Worm (Caenorhabditis elegans) whole organism, L4 larva: ENCODE measurements around the gene F15B9.6.
A peak's percentile ranks its signal among the peaks of the same experiment; 100 is the strongest.

Experiments used
- D1046.2 ChIP-seq: fragments of 200-800 bp; sonication (Bioruptor generic); IDR thresholded peaks from 2 replicates; pipeline ENCODE4 v1.3.6; 2022; ENCODE audit warnings: missing genetic modification characterization, missing compliant biosample characterization
- F37D6.2 ChIP-seq: sonication (generic microtip); optimal IDR thresholded peaks from 2 replicates; lab custom pipeline; 2016; ENCODE audit warnings: mild to moderate bottlenecking, missing genetic modification characterization, missing compliant biosample characterization
- F44E2.7 ChIP-seq: fragments of 200-800 bp; sonication (Bioruptor generic); IDR thresholded peaks from 2 replicates; pipeline ENCODE4 v2.1.2; 2022; ENCODE audit warnings: missing genetic modification characterization, missing compliant biosample characterization
- Y48G9A.11 ChIP-seq: fragments of 200-800 bp; sonication (Bioruptor generic); IDR thresholded peaks from 2 replicates; pipeline ENCODE4 v1.3.6; 2022; ENCODE audit warnings: missing genetic modification reagents, missing genetic modification characterization, missing compliant biosample characterization
- Y5F2A.4 ChIP-seq: fragments of 200-800 bp; sonication (Bioruptor generic); optimal IDR thresholded peaks from 2 replicates; lab custom pipeline; 2018; ENCODE audit warnings: mild to moderate bottlenecking, missing genetic modification characterization, missing compliant biosample characterization
- ZK337.2 ChIP-seq: fragments of 200-800 bp; sonication (Bioruptor generic); IDR thresholded peaks from 2 replicates; pipeline ENCODE4 v1.3.6; 2022; ENCODE audit warnings: missing genetic modification reagents, missing genetic modification characterization, missing compliant biosample characterization
- aha-1 ChIP-seq: fragments of 150-350 bp; peaks from one replicate; lab custom pipeline; 2014; ENCODE audit warnings: missing biosample characterization, missing genetic modification characterization
- aly-2 ChIP-seq: sonication (generic microtip); optimal IDR thresholded peaks from 2 replicates; lab custom pipeline; 2018; ENCODE audit warnings: missing biosample characterization, missing genetic modification characterization
- ama-1 ChIP-seq: fragments of 150-350 bp; optimal IDR thresholded peaks from 2 replicates; lab custom pipeline; 2014; ENCODE audit warnings: inconsistent platforms, mixed read lengths
- arid-1 ChIP-seq: fragments of 200-800 bp; sonication (Bioruptor generic); conservative IDR thresholded peaks from 2 replicates; pipeline ENCODE4 v1.3.6; 2022; ENCODE audit warnings: missing genetic modification reagents, missing genetic modification characterization, missing compliant biosample characterization
- ceh-44 ChIP-seq: fragments of 200-800 bp; sonication (Bioruptor generic); IDR thresholded peaks from 2 replicates; pipeline ENCODE4 v1.3.6; 2022; ENCODE audit warnings: missing genetic modification reagents, missing genetic modification characterization, missing compliant biosample characterization
- ceh-82 ChIP-seq: sonication (generic microtip); optimal IDR thresholded peaks from 2 replicates; lab custom pipeline; 2017; ENCODE audit warnings: missing biosample characterization, missing genetic modification characterization
- daf-12 ChIP-seq: fragments of 150-350 bp; optimal IDR thresholded peaks from 2 replicates; lab custom pipeline; 2014; ENCODE audit warnings: missing biosample characterization, missing genetic modification reagents, missing genetic modification characterization
- daf-16 ChIP-seq, 3 experiments: sonication (generic microtip); optimal IDR thresholded peaks; 2 replicates each; lab custom pipeline; 2016 to 2017; ENCODE audit warnings: missing genetic modification characterization in 3 of 3, missing genetic modification reagents in 3 of 3, mild to moderate bottlenecking in 2 of 3, missing compliant biosample characterization in 2 of 3, missing biosample characterization in 1 of 3, moderate library complexity in 1 of 3
- daf-19 ChIP-seq: fragments of 200-800 bp; sonication (Bioruptor generic); conservative IDR thresholded peaks from 2 replicates; pipeline ENCODE4 v1.3.6; 2022; ENCODE audit warnings: missing genetic modification characterization, missing compliant biosample characterization
- daf-8 ChIP-seq: fragments of 200-800 bp; sonication (Bioruptor generic); IDR thresholded peaks from 2 replicates; pipeline ENCODE4 v1.3.6; 2022; ENCODE audit warnings: missing genetic modification characterization, missing compliant biosample characterization
- dpl-1 ChIP-seq: fragments of 150-350 bp; optimal IDR thresholded peaks from 2 replicates; lab custom pipeline; 2014; ENCODE audit warnings: missing biosample characterization, missing genetic modification reagents, missing genetic modification characterization
- dve-1 ChIP-seq: sonication (generic microtip); optimal IDR thresholded peaks from 2 replicates; lab custom pipeline; 2017; ENCODE audit warnings: antibody characterized with exemption, mild to moderate bottlenecking, missing genetic modification characterization, missing compliant biosample characterization; ENCODE audit not compliant: insufficient read depth
- egl-27 ChIP-seq: sonication (generic microtip); optimal IDR thresholded peaks from 3 replicates; lab custom pipeline; 2017; ENCODE audit warnings: missing biosample characterization, missing genetic modification reagents, missing genetic modification characterization
- hlh-11 ChIP-seq: fragments of 200-800 bp; sonication (Bioruptor generic); optimal IDR thresholded peaks from 2 replicates; lab custom pipeline; 2018; ENCODE audit warnings: mild to moderate bottlenecking, missing genetic modification characterization, missing compliant biosample characterization
- hlh-30 ChIP-seq: sonication (generic microtip); optimal IDR thresholded peaks from 2 replicates; lab custom pipeline; 2017; ENCODE audit warnings: antibody characterized with exemption, mild to moderate bottlenecking, missing genetic modification characterization, missing compliant biosample characterization; ENCODE audit not compliant: insufficient read depth
- hmg-1.1 ChIP-seq: fragments of 200-800 bp; sonication (Bioruptor generic); IDR thresholded peaks from 2 replicates; pipeline ENCODE4 v1.3.6; 2022; ENCODE audit warnings: missing genetic modification reagents, missing genetic modification characterization, missing compliant biosample characterization
- jun-1 ChIP-seq: fragments of 150-350 bp; optimal IDR thresholded peaks from 2 replicates; lab custom pipeline; 2014; ENCODE audit warnings: missing biosample characterization, missing genetic modification reagents, missing genetic modification characterization
- lin-13 ChIP-seq: fragments of 150-350 bp; optimal IDR thresholded peaks from 2 replicates; lab custom pipeline; 2014; ENCODE audit warnings: missing biosample characterization, missing genetic modification reagents, missing genetic modification characterization
- lin-15B ChIP-seq: fragments of 150-350 bp; sonication (generic microtip); optimal IDR thresholded peaks from 3 replicates; lab custom pipeline; 2014; ENCODE audit warnings: missing biosample characterization, missing genetic modification characterization
- lin-38 ChIP-seq: fragments of 200-800 bp; sonication (Bioruptor generic); IDR thresholded peaks from 2 replicates; pipeline ENCODE4 v1.3.6; 2022; ENCODE audit warnings: missing genetic modification reagents, missing genetic modification characterization, missing compliant biosample characterization
- mep-1 ChIP-seq: fragments of 150-350 bp; sonication (generic microtip); optimal IDR thresholded peaks from 3 replicates; lab custom pipeline; 2014; ENCODE audit warnings: missing biosample characterization, missing genetic modification characterization
- mes-2 ChIP-seq: sonication (generic microtip); optimal IDR thresholded peaks from 2 replicates; lab custom pipeline; 2016; ENCODE audit warnings: missing genotype, mild to moderate bottlenecking, missing genetic modification characterization, missing compliant biosample characterization; ENCODE audit not compliant: poor library complexity, severe bottlenecking
- mxl-3 ChIP-seq: fragments of 200-800 bp; sonication (Bioruptor generic); optimal IDR thresholded peaks from 2 replicates; lab custom pipeline; 2018; ENCODE audit warnings: mild to moderate bottlenecking, missing genetic modification characterization, missing compliant biosample characterization
- nhr-10 ChIP-seq: fragments of 150-350 bp; optimal IDR thresholded peaks from 2 replicates; lab custom pipeline; 2014; ENCODE audit warnings: missing biosample characterization, missing genetic modification characterization
- nhr-102 ChIP-seq: sonication (generic microtip); optimal IDR thresholded peaks from 2 replicates; lab custom pipeline; 2016; ENCODE audit warnings: mild to moderate bottlenecking, missing genetic modification characterization, moderate library complexity, missing compliant biosample characterization
- nhr-237 ChIP-seq: sonication (generic microtip); optimal IDR thresholded peaks from 2 replicates; lab custom pipeline; 2017; ENCODE audit warnings: missing biosample characterization, missing genetic modification characterization
- nhr-28 ChIP-seq: fragments of 150-350 bp; optimal IDR thresholded peaks from 2 replicates; lab custom pipeline; 2014; ENCODE audit warnings: missing biosample characterization, missing genetic modification characterization
- nhr-48 ChIP-seq: sonication (generic microtip); optimal IDR thresholded peaks from 2 replicates; lab custom pipeline; 2016; ENCODE audit warnings: mild to moderate bottlenecking, missing genetic modification characterization, missing compliant biosample characterization
- nhr-6 ChIP-seq: fragments of 150-350 bp; optimal IDR thresholded peaks from 2 replicates; lab custom pipeline; 2014; ENCODE audit warnings: missing biosample characterization, missing genetic modification characterization
- nhr-77 ChIP-seq: fragments of 150-350 bp; optimal IDR thresholded peaks from 2 replicates; lab custom pipeline; 2014; ENCODE audit warnings: missing biosample characterization, missing genetic modification characterization
- pha-4 ChIP-seq, 2 experiments: fragments of 150-350 bp in 1 of 2; fragments of 200-800 bp in 1 of 2; sonication (Bioruptor generic) in 1 of 2; IDR thresholded peaks in 1 of 2; optimal IDR thresholded peaks in 1 of 2; 2 replicates each; pipeline versions ENCODE4 v1.3.6 to Lab custom; 2014 to 2022; ENCODE audit warnings: missing genetic modification characterization in 2 of 2, missing genetic modification reagents in 2 of 2, missing biosample characterization in 1 of 2, missing compliant biosample characterization in 1 of 2
- php-3 ChIP-seq: fragments of 200-800 bp; sonication (Bioruptor generic); IDR thresholded peaks from 2 replicates; pipeline ENCODE4 v1.3.6; 2022; ENCODE audit warnings: missing genetic modification reagents, missing genetic modification characterization, missing compliant biosample characterization
- pqm-1 ChIP-seq: sonication (generic microtip); optimal IDR thresholded peaks from 2 replicates; lab custom pipeline; 2017; ENCODE audit warnings: missing biosample characterization, missing genetic modification characterization
- saeg-2 ChIP-seq: fragments of 200-800 bp; sonication (Bioruptor generic); IDR thresholded peaks from 2 replicates; pipeline ENCODE4 v1.3.6; 2022; ENCODE audit warnings: missing genetic modification reagents, missing genetic modification characterization, missing compliant biosample characterization
- snpc-4 ChIP-seq: fragments of 150-350 bp; optimal IDR thresholded peaks from 2 replicates; lab custom pipeline; 2014; ENCODE audit warnings: missing biosample characterization, missing genetic modification characterization
- spr-1 ChIP-seq: sonication (generic microtip); optimal IDR thresholded peaks from 2 replicates; lab custom pipeline; 2016; ENCODE audit warnings: mild to moderate bottlenecking, missing genetic modification characterization, missing compliant biosample characterization
- tag-97 ChIP-seq: fragments of 200-800 bp; sonication (Bioruptor generic); IDR thresholded peaks from 2 replicates; pipeline ENCODE4 v1.3.6; 2022; ENCODE audit warnings: missing genetic modification characterization, missing compliant biosample characterization
- tra-1 ChIP-seq: fragments of 200-800 bp; sonication (Bioruptor generic); IDR thresholded peaks from 2 replicates; pipeline ENCODE4 v1.3.6; 2022; ENCODE audit warnings: missing genetic modification reagents, missing genetic modification characterization, missing compliant biosample characterization
- unc-39 ChIP-seq: sonication (generic microtip); optimal IDR thresholded peaks from 2 replicates; lab custom pipeline; 2017; ENCODE audit warnings: missing biosample characterization, missing genetic modification characterization
- unc-62 ChIP-seq, 3 experiments: fragments of 150-350 bp in 1 of 3; sonication (generic microtip); optimal IDR thresholded peaks in 2 of 3; peaks in 1 of 3; 1 replicate in 1 of 3; 2 replicates in 2 of 3; lab custom pipeline; 2014 to 2017; ENCODE audit warnings: missing biosample characterization in 3 of 3, missing genetic modification characterization in 3 of 3, missing genetic modification reagents in 3 of 3, missing genotype in 1 of 3
- vab-7 ChIP-seq: fragments of 200-800 bp; sonication (Bioruptor generic); IDR thresholded peaks from 2 replicates; pipeline ENCODE4 v1.3.6; 2022; ENCODE audit warnings: missing genetic modification reagents, missing genetic modification characterization, missing compliant biosample characterization
- zag-1 ChIP-seq: fragments of 150-350 bp; optimal IDR thresholded peaks from 2 replicates; lab custom pipeline; 2014; ENCODE audit warnings: missing biosample characterization, missing genetic modification characterization
- zip-2 ChIP-seq: fragments of 150-350 bp; optimal IDR thresholded peaks from 2 replicates; lab custom pipeline; 2014; ENCODE audit warnings: missing biosample characterization, missing genetic modification characterization

F15B9.6 gene

DNA sequence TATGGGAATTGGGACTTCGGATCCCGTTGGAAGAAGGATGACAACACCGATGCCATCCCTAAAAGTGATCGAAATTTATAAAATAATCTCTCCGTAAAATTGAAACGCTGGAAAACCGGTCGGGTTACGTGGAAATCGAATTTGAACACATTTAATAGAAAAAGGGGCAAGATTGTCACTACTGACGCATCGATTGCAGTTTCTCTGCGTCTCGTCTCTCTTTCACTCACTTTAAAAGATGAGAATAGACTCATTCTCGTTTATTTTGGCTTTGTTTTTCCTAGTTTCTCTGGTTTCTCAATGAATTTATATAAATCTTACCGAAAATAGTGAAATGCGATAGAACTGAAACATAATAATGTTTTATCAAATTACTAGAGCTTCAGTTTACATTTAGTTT, 27.7 kb downstream of the F15B9.6 start, which contains the start of gene scyl-1 (continued):
- TF ChIP-seq unc-39 (tag; lab: Kevin White, UChicago) (no peak), jun-1 (tag; lab: Kevin White, UChicago) (peak; percentile 8), lin-38 (no peak; the same call in 1 of the 2 replicates), F44E2.7 (GFP tag; lab: Robert Waterston, UW) (no peak), ceh-44 (no peak), dpl-1 (GFP tag; lab: Kevin White, UChicago) (peak; percentile 74), aly-2 (tag; lab: Kevin White, UChicago) (no peak), lin-15B (tag; lab: Kevin White, UChicago) (no peak), daf-16 (GFP tag; optimal IDR thresholded peaks at IDR 0.05; lab: Kevin White, UChicago) (no peak), daf-16 (tag; optimal IDR thresholded peaks at IDR 0.05; lab: Kevin White, UChicago) (no peak), dve-1 (peak; percentile 84), mes-2 (peak; percentile 89), saeg-2 (GFP tag; lab: Robert Waterston, UW) (no peak), nhr-48 (peak; percentile 36), php-3 (GFP tag; lab: Robert Waterston, UW) (no peak), pqm-1 (tag; lab: Kevin White, UChicago) (no peak), hmg-1.1 (GFP tag; lab: Robert Waterston, UW) (peak; percentile 52), daf-8 (no peak), spr-1 (tag; lab: Kevin White, UChicago) (peak; percentile 10), mxl-3 (GFP tag; lab: Kevin White, UChicago) (peak; percentile 15), vab-7 (GFP tag; lab: Robert Waterston, UW) (no peak), Y5F2A.4 (GFP tag; lab: Kevin White, UChicago) (no peak), nhr-77 (tag; lab: Kevin White, UChicago) (peak; percentile 56), nhr-102 (tag; lab: Kevin White, UChicago) (peak; percentile 45), nhr-237 (tag; lab: Kevin White, UChicago) (no peak), egl-27 (tag; lab: Kevin White, UChicago) (no peak), ZK337.2 (GFP tag; lab: Robert Waterston, UW) (no peak), mep-1 (tag; lab: Kevin White, UChicago) (no peak), arid-1 (GFP tag; lab: Robert Waterston, UW) (0 out of 2 replicates have a peak, but pooled peaks have one; percentile 25), ama-1 (lab: Kevin White, UChicago) (no peak), daf-12 (no peak)
- TF ChIP-seq, all 104 proteins: peak for 31

DNA sequence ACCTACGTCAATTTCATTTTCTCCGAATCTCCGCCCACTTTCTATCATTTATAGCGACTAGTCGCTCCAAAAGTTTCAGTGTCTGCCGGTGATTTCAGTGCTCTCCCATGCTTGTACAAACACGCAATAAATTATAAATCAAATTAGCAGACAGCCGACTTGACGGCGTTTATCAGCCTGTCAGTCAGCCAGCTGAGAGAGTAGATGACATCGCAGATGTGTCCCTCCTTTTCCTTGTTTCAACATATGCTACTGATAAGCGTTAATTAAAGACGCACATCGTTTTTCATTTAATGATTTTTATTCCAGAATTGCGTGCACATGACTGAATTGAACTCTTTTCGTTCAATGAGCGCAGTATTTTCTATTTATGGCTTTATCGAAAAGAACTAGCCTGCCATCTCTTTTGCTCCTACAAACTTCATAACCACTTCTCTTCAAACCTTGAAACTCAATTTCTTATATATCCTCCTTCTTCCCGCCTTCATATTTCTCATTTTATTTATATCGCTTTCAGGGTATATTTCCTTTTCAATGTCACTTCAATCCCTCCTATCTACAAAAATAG, 29.3 kb downstream of the F15B9.6 start, which contains the start of gene lap-2:
TSS of gene lap-2 (plus strand) at position 518 of the 568 bp plus-strand sequence.
- no peak for TF ChIP-seq tag-97 (GFP tag; lab: Robert Waterston, UW)
- peak; percentile 68 for TF ChIP-seq nhr-28
- TF ChIP-seq dve-1: peak; percentile 85
- TF ChIP-seq snpc-4: no peak
- TF ChIP-seq jun-1 (tag; lab: Kevin White, UChicago): no peak
- no peak for TF ChIP-seq zag-1 (tag; lab: Kevin White, UChicago)
- peak; percentile 25 for TF ChIP-seq aha-1 (tag; lab: Kevin White, UChicago)
- no peak for TF ChIP-seq D1046.2 (GFP tag; lab: Robert Waterston, UW)
- TF ChIP-seq tra-1: peak; percentile 96
- peak; percentile 23 for TF ChIP-seq nhr-6
- no peak for TF ChIP-seq Y5F2A.4 (GFP tag; lab: Kevin White, UChicago)
- TF ChIP-seq pha-4 (GFP tag; IDR thresholded peaks at IDR 0.05; lab: Robert Waterston, UW): no peak; the same call in 1 of the 2 replicates
- no peak for TF ChIP-seq pha-4 (tag; optimal IDR thresholded peaks at IDR 0.05; lab: Kevin White, UChicago)
- TF ChIP-seq nhr-10: no peak
- TF ChIP-seq nhr-77 (tag; lab: Kevin White, UChicago): peak; percentile 54
- TF ChIP-seq daf-19 (GFP tag; lab: Robert Waterston, UW): no peak
- TF ChIP-seq nhr-102 (tag; lab: Kevin White, UChicago): peak; percentile 75
- no peak for TF ChIP-seq zip-2 (tag; lab: Kevin White, UChicago)
- TF ChIP-seq Y48G9A.11 (GFP tag; lab: Robert Waterston, UW): no peak
- TF ChIP-seq hlh-11 (tag; lab: Kevin White, UChicago): peak; percentile 90
- TF ChIP-seq F44E2.7 (GFP tag; lab: Robert Waterston, UW): no peak
- peak; percentile 39 for TF ChIP-seq hlh-30 (tag; lab: Kevin White, UChicago)
- TF ChIP-seq ceh-82 (tag; lab: Kevin White, UChicago): no peak
- peak; percentile 97 for TF ChIP-seq php-3 (GFP tag; lab: Robert Waterston, UW)
- TF ChIP-seq saeg-2 (GFP tag; lab: Robert Waterston, UW): no peak
- TF ChIP-seq F37D6.2 (tag; lab: Kevin White, UChicago): no peak
- TF ChIP-seq lin-13 (GFP tag; lab: Kevin White, UChicago): peak; percentile 69
- TF ChIP-seq unc-62 (GFP tag; optimal IDR thresholded peaks at IDR 0.05 in 1 of 2; lab: Kevin White, UChicago): peak in 1 of 2 experiments; percentile 32
- TF ChIP-seq unc-62 (tag; optimal IDR thresholded peaks at IDR 0.05; lab: Kevin White, UChicago): no peak
